Worm (Caenorhabditis elegans) whole organism, young adult: ENCODE results near the gene Y71H2B.11.
A peak's percentile ranks its signal among the peaks of the same experiment; 100 is the strongest.

ENCODE experiments used
- B0035.1 ChIP-seq: sonication (generic microtip); optimal IDR thresholded peaks from 2 replicates; lab custom pipeline; 2016; ENCODE audit warnings: missing genetic modification characterization, mild to moderate bottlenecking, missing compliant biosample characterization, missing genotype, missing genetic modification reagents
- C17E4.6 ChIP-seq: fragments of 200-800 bp; sonication (Bioruptor generic); IDR thresholded peaks from 2 replicates; pipeline ENCODE4 v1.3.6; 2022; ENCODE audit warnings: missing genetic modification reagents, missing genetic modification characterization, missing compliant biosample characterization
- F10E7.11 ChIP-seq: sonication (generic microtip); optimal IDR thresholded peaks from 2 replicates; lab custom pipeline; 2017; ENCODE audit warnings: mild to moderate bottlenecking, missing genetic modification characterization, moderate library complexity, missing compliant biosample characterization
- F22D6.2 ChIP-seq: sonication (generic microtip); optimal IDR thresholded peaks from 2 replicates; lab custom pipeline; 2016; ENCODE audit warnings: mild to moderate bottlenecking, missing genetic modification characterization, missing compliant biosample characterization
- F33H1.4 ChIP-seq: fragments of 200-800 bp; sonication (Bioruptor generic); IDR thresholded peaks from 2 replicates; pipeline ENCODE4 v1.3.6; 2022; ENCODE audit warnings: missing genetic modification reagents, missing genetic modification characterization, missing compliant biosample characterization
- F39B2.1 ChIP-seq: fragments of 200-800 bp; sonication (Bioruptor generic); IDR thresholded peaks from 2 replicates; pipeline ENCODE4 v1.3.6; 2022; ENCODE audit warnings: missing genetic modification reagents, missing genetic modification characterization, missing compliant biosample characterization
- F55B11.4 ChIP-seq: sonication (generic microtip); optimal IDR thresholded peaks from 2 replicates; lab custom pipeline; 2016; ENCODE audit warnings: missing compliant biosample characterization, missing genetic modification characterization, borderline replicate concordance; ENCODE audit not compliant: insufficient read depth
- F57A8.1 ChIP-seq: fragments of 200-800 bp; sonication (Bioruptor generic); optimal IDR thresholded peaks from 2 replicates; lab custom pipeline; 2018; ENCODE audit warnings: mild to moderate bottlenecking, missing genetic modification characterization, moderate library complexity, missing compliant biosample characterization
- K12H6.12 ChIP-seq: fragments of 200-800 bp; sonication (Bioruptor generic); optimal IDR thresholded peaks from 2 replicates; lab custom pipeline; 2018; ENCODE audit warnings: mild to moderate bottlenecking, missing genetic modification characterization, missing compliant biosample characterization
- Y53G8AR.9 ChIP-seq: fragments of 200-800 bp; sonication (Bioruptor generic); conservative IDR thresholded peaks from 2 replicates; pipeline ENCODE4 v1.3.6; 2022; ENCODE audit warnings: missing genetic modification reagents, missing genetic modification characterization, missing compliant biosample characterization
- Y79H2A.3 ChIP-seq: fragments of 200-800 bp; sonication (Bioruptor generic); conservative IDR thresholded peaks from 2 replicates; pipeline ENCODE4 v1.3.6; 2022; ENCODE audit warnings: missing genetic modification reagents, missing genetic modification characterization, missing compliant biosample characterization
- ccch-3 ChIP-seq: fragments of 200-800 bp; sonication (Bioruptor generic); optimal IDR thresholded peaks from 2 replicates; lab custom pipeline; 2018; ENCODE audit warnings: mild to moderate bottlenecking, missing genetic modification characterization, missing compliant biosample characterization
- cebp-2 ChIP-seq: fragments of 200-800 bp; sonication (Bioruptor generic); IDR thresholded peaks from 2 replicates; pipeline ENCODE4 v1.3.6; 2022; ENCODE audit warnings: missing genetic modification characterization, missing compliant biosample characterization
- ceh-40 ChIP-seq: fragments of 200-800 bp; sonication (Bioruptor generic); IDR thresholded peaks from 2 replicates; pipeline ENCODE4 v1.3.6; 2022; ENCODE audit warnings: missing genetic modification characterization, missing compliant biosample characterization
- ceh-58 ChIP-seq: fragments of 200-800 bp; sonication (Bioruptor generic); IDR thresholded peaks from 2 replicates; pipeline ENCODE4 v1.3.6; 2022; ENCODE audit warnings: missing genetic modification characterization, missing compliant biosample characterization
- ceh-91 ChIP-seq: fragments of 200-800 bp; sonication (Bioruptor generic); IDR thresholded peaks from 2 replicates; pipeline ENCODE4 v1.3.6; 2022; ENCODE audit warnings: missing genetic modification reagents, missing genetic modification characterization, missing compliant biosample characterization
- die-1 ChIP-seq: sonication (generic microtip); optimal IDR thresholded peaks from 2 replicates; lab custom pipeline; 2016; ENCODE audit warnings: missing genotype, mild to moderate bottlenecking, missing genetic modification characterization, missing compliant biosample characterization
- dox-1 ChIP-seq: fragments of 200-800 bp; sonication (Bioruptor generic); IDR thresholded peaks from 2 replicates; pipeline ENCODE4 v1.3.6; 2022; ENCODE audit warnings: missing genetic modification reagents, missing genetic modification characterization, missing compliant biosample characterization
- egl-18 ChIP-seq: fragments of 200-800 bp; sonication (Bioruptor generic); IDR thresholded peaks from 2 replicates; pipeline ENCODE4 v1.3.6; 2022; ENCODE audit warnings: missing genetic modification reagents, missing genetic modification characterization, missing compliant biosample characterization
- egrh-3 ChIP-seq: fragments of 200-800 bp; sonication (Bioruptor generic); IDR thresholded peaks from 2 replicates; pipeline ENCODE4 v1.3.6; 2022; ENCODE audit warnings: missing genetic modification reagents, missing genetic modification characterization, missing compliant biosample characterization
- lin-40 ChIP-seq: sonication (generic microtip); optimal IDR thresholded peaks from 2 replicates; lab custom pipeline; 2016; ENCODE audit warnings: missing genetic modification characterization, mild to moderate bottlenecking, missing compliant biosample characterization, missing genotype, missing genetic modification reagents
- madf-6 ChIP-seq: fragments of 200-800 bp; sonication (Bioruptor generic); IDR thresholded peaks from 2 replicates; pipeline ENCODE4 v1.3.6; 2022; ENCODE audit warnings: missing genetic modification reagents, missing genetic modification characterization, missing compliant biosample characterization
- madf-8 ChIP-seq: fragments of 200-800 bp; sonication (Bioruptor generic); conservative IDR thresholded peaks from 2 replicates; pipeline ENCODE4 v1.3.6; 2022; ENCODE audit warnings: missing genetic modification reagents, missing genetic modification characterization, missing compliant biosample characterization
- mel-28 ChIP-seq: sonication (generic microtip); optimal IDR thresholded peaks from 2 replicates; lab custom pipeline; 2016; ENCODE audit warnings: borderline replicate concordance, mild to moderate bottlenecking, missing genetic modification characterization, missing compliant biosample characterization
- mes-4 ChIP-seq: sonication (generic microtip); optimal IDR thresholded peaks from 2 replicates; lab custom pipeline; 2016; ENCODE audit warnings: missing genotype, missing genetic modification characterization, missing compliant biosample characterization
- mxl-1 ChIP-seq: sonication (generic microtip); optimal IDR thresholded peaks from 2 replicates; lab custom pipeline; 2016; ENCODE audit warnings: missing genetic modification characterization, missing compliant biosample characterization
- nhr-120 ChIP-seq: fragments of 200-800 bp; sonication (Bioruptor generic); IDR thresholded peaks from 2 replicates; pipeline ENCODE4 v1.3.6; 2022; ENCODE audit warnings: missing genetic modification characterization, missing compliant biosample characterization
- pbrm-1 ChIP-seq: fragments of 200-800 bp; sonication (Bioruptor generic); IDR thresholded peaks from 2 replicates; pipeline ENCODE4 v1.3.6; 2022; ENCODE audit warnings: missing genetic modification reagents, missing genetic modification characterization, missing compliant biosample characterization
- pha-4 ChIP-seq: fragments of 150-350 bp; sonication (generic microtip); optimal IDR thresholded peaks from 2 replicates; lab custom pipeline; 2014; ENCODE audit warnings: missing biosample characterization, missing genetic modification reagents, missing genetic modification characterization
- rpc-1 ChIP-seq, 2 experiments: fragments of 150-350 bp in 1 of 2; sonication (generic microtip) in 1 of 2; optimal IDR thresholded peaks; 2 replicates each; lab custom pipeline; 2014 to 2018; ENCODE audit warnings: missing biosample characterization in 1 of 2, missing genetic modification characterization in 1 of 2, missing genetic modification reagents in 1 of 2, missing genotype in 1 of 2
- snpc-1.3 ChIP-seq: sonication (generic microtip); optimal IDR thresholded peaks from 2 replicates; lab custom pipeline; 2017; ENCODE audit warnings: missing genetic modification characterization, mild to moderate bottlenecking, missing compliant biosample characterization, antibody characterized with exemption, moderate library complexity, missing genotype, missing genetic modification reagents; ENCODE audit not compliant: insufficient read depth
- snpc-3.4 ChIP-seq: sonication (generic microtip); optimal IDR thresholded peaks from 2 replicates; lab custom pipeline; 2017; ENCODE audit warnings: missing genetic modification characterization, mild to moderate bottlenecking, missing compliant biosample characterization, antibody characterized with exemption, moderate library complexity, missing genotype, missing genetic modification reagents
- snpc-4 ChIP-seq, 5 experiments: fragments of 150-350 bp in 1 of 5; sonication (generic microtip) in 4 of 5; optimal IDR thresholded peaks; 2 replicates each; lab custom pipeline; 2014 to 2018; ENCODE audit warnings: missing genetic modification characterization in 5 of 5, missing biosample characterization in 3 of 5, antibody characterized with exemption in 2 of 5, mild to moderate bottlenecking in 2 of 5, missing compliant biosample characterization in 2 of 5, missing genotype in 2 of 5, moderate library complexity in 2 of 5, missing genetic modification reagents in 1 of 5
- tbp1 ChIP-seq: fragments of 200-800 bp; sonication (Bioruptor generic); optimal IDR thresholded peaks from 2 replicates; lab custom pipeline; 2018; ENCODE audit warnings: mild to moderate bottlenecking, missing genetic modification characterization, missing compliant biosample characterization
- tbx-9 ChIP-seq: sonication (generic microtip); optimal IDR thresholded peaks from 2 replicates; lab custom pipeline; 2016; ENCODE audit warnings: borderline replicate concordance, missing genetic modification characterization, inconsistent platforms, missing compliant biosample characterization
- unc-62 ChIP-seq: fragments of 150-350 bp; optimal IDR thresholded peaks from 2 replicates; lab custom pipeline; 2014; ENCODE audit warnings: missing biosample characterization, missing genetic modification reagents, missing genetic modification characterization
- xnd-1 ChIP-seq: sonication (generic microtip); optimal IDR thresholded peaks from 2 replicates; lab custom pipeline; 2016; ENCODE audit warnings: missing genotype, missing genetic modification reagents, missing genetic modification characterization, missing compliant biosample characterization
- zfh-2 ChIP-seq: fragments of 200-800 bp; sonication (Bioruptor generic); conservative IDR thresholded peaks from 2 replicates; pipeline ENCODE4 v1.3.6; 2022; ENCODE audit warnings: missing genetic modification reagents, missing genetic modification characterization, missing compliant biosample characterization
- ztf-3 ChIP-seq: fragments of 200-800 bp; sonication (Bioruptor generic); optimal IDR thresholded peaks from 2 replicates; lab custom pipeline; 2018; ENCODE audit warnings: mild to moderate bottlenecking, missing genetic modification characterization, missing compliant biosample characterization

Gene Y71H2B.11

ce11 chrIII:2622870-2623269 is 19.1 kb downstream of the Y71H2B.11 start, which contains the start of gene Y71H2B.2:
TSS of gene Y71H2B.2 (plus strand) at chrIII:2623170.
- TF ChIP-seq snpc-3.4 (no peak), xnd-1 (no peak), F57A8.1 (GFP tag; lab: Kevin White, UChicago) (no peak), cebp-2 (GFP tag; lab: Robert Waterston, UW) (no peak), tbx-9 (tag; lab: Kevin White, UChicago) (no peak)

- TF ChIP-seq F10E7.11 (tag; lab: Kevin White, UChicago) = no peak
- no peak for TF ChIP-seq madf-8 (GFP tag; lab: Robert Waterston, UW)
- TF ChIP-seq rpc-1 (optimal IDR thresholded peaks at IDR 0.05; lab: Kevin White, UChicago) = no peak
- no peak for TF ChIP-seq rpc-1 (tag; optimal IDR thresholded peaks at IDR 0.05; lab: Kevin White, UChicago)
- TF ChIP-seq ccch-3 (GFP tag; lab: Kevin White, UChicago) = no peak
- no peak for TF ChIP-seq die-1 (tag; lab: Kevin White, UChicago)
- TF ChIP-seq ceh-91 (GFP tag; lab: Robert Waterston, UW) = no peak
- TF ChIP-seq nhr-120 (GFP tag; lab: Robert Waterston, UW) = no peak
- TF ChIP-seq snpc-1.3 = no peak
- TF ChIP-seq mel-28 = no peak
- TF ChIP-seq ceh-40 (GFP tag; lab: Robert Waterston, UW) = no peak
- TF ChIP-seq unc-62 = no peak
- no peak for TF ChIP-seq tbp1 (GFP tag; lab: Kevin White, UChicago)
- no peak for TF ChIP-seq pha-4 (tag; lab: Kevin White, UChicago)
Observed at ce11 chrIII:2628690-2629089, 24.9 kb downstream of the Y71H2B.11 start, which contains the start of gene acbp-8. TSS of gene acbp-8 (plus strand) at chrIII:2629013.

DNA sequence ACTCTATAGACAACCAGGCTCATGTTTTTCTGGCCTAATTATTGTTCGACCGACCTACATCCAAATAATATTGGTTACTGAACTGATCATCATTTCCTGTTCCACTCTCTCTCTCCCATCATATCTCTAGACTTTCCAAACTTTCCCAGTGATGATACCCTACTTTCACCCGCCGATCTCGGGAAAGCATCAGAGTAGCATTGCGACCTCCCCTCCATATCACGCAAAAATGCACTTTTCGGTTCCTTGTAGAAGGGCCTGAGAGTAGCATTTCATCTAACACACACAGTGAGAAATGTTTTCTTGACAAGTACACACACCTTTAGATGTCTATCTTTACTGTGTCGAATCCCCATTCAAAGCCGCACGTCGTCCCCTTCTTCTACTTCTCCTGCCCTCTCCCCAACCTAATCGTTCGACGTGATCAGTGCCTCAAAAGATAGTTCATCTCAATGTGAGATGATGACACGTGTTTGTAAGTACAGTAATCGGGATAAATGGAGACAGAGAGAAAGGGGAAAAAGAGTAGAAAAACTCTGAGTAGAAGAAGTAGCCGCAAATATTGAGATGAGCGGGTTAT is 29.1 kb downstream of the Y71H2B.11 start:
- TF ChIP-seq egrh-3 (GFP tag; lab: Robert Waterston, UW) = no peak
- no peak for TF ChIP-seq F55B11.4 (tag; lab: Kevin White, UChicago)
- no peak for TF ChIP-seq madf-6 (GFP tag; lab: Robert Waterston, UW)
- no peak for TF ChIP-seq F39B2.1 (GFP tag; lab: Robert Waterston, UW)
- no peak for TF ChIP-seq dox-1 (GFP tag; lab: Robert Waterston, UW)
- no peak for TF ChIP-seq F10E7.11 (tag; lab: Kevin White, UChicago)
- no peak for TF ChIP-seq F33H1.4 (GFP tag; lab: Robert Waterston, UW)
- no peak for TF ChIP-seq Y79H2A.3 (GFP tag; lab: Robert Waterston, UW)

DNA sequence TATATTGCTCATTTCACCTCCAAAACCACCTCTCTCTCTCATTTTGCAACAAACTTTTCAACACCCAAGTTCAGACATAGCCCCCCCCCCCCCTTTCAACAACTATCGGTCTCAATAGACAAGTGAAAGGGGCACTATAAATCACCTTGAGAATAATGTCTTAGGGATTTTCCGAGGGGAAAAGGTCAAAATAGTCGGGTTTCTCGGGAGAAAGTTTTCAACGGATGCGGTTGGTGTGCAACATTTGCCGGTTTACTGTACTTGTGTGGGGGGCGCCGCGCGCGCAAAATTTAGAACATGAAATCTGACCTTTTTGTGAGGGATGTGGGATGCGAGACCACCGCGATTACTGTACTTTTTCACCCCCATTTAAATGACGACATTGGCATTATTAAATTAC is 30.8 kb downstream of the Y71H2B.11 start:
- TF ChIP-seq C17E4.6 (GFP tag; lab: Robert Waterston, UW) (no peak), nhr-120 (GFP tag; lab: Robert Waterston, UW) (no peak), lin-40 (tag; lab: Kevin White, UChicago) (no peak)

ce11 chrIII:2636137-2636536 is 32.4 kb downstream of the Y71H2B.11 start, which contains the start of gene zmp-2:
TSS of gene zmp-2 (plus strand) at chrIII:2636383.
- no peak for TF ChIP-seq B0035.1 (tag; lab: Kevin White, UChicago)
- no peak for TF ChIP-seq mxl-1
- TF ChIP-seq F55B11.4 (tag; lab: Kevin White, UChicago) = no peak
- no peak for TF ChIP-seq xnd-1
- TF ChIP-seq K12H6.12 (tag; lab: Kevin White, UChicago) = no peak
- TF ChIP-seq F33H1.4 (GFP tag; lab: Robert Waterston, UW) = no peak
- TF ChIP-seq egrh-3 (GFP tag; lab: Robert Waterston, UW) = peak; percentile 57; the same call in 1 of the 2 replicates
- TF ChIP-seq F22D6.2 = no peak
- TF ChIP-seq zfh-2 = peak; percentile 77
- TF ChIP-seq snpc-4 (GFP tag; optimal IDR thresholded peaks at IDR 0.05; lab: Kevin White, UChicago) = no peak
- no peak for TF ChIP-seq snpc-4 (tag; optimal IDR thresholded peaks at IDR 0.05; lab: Kevin White, UChicago)
- TF ChIP-seq ztf-3 (GFP tag; lab: Kevin White, UChicago) = no peak
- TF ChIP-seq ceh-58 (GFP tag; lab: Robert Waterston, UW) = no peak
- TF ChIP-seq mes-4 (tag; lab: Kevin White, UChicago) = no peak
- no peak for TF ChIP-seq egl-18
- TF ChIP-seq pbrm-1 (GFP tag; lab: Robert Waterston, UW) = peak; percentile 36; the same call in 1 of the 2 replicates
- TF ChIP-seq Y53G8AR.9 (GFP tag; lab: Robert Waterston, UW) = no peak
